Worm (Caenorhabditis elegans) whole organism, L3 larva: ENCODE data around the gene C17F4.3.

Experiments
- ama-1 ChIP-seq: fragments of 150-350 bp; optimal IDR thresholded peaks from 2 replicates; lab custom pipeline; 2018
- fkh-10 ChIP-seq: sonication (generic microtip); optimal IDR thresholded peaks from 2 replicates; lab custom pipeline; 2017; ENCODE audit warnings: missing biosample characterization, missing genetic modification reagents, missing genetic modification characterization
- jun-1 ChIP-seq: fragments of 150-350 bp; optimal IDR thresholded peaks from 2 replicates; lab custom pipeline; 2014; ENCODE audit warnings: missing biosample characterization, missing genetic modification reagents, missing genetic modification characterization
- nhr-12 ChIP-seq: fragments of 150-350 bp; optimal IDR thresholded peaks from 2 replicates; lab custom pipeline; 2014; ENCODE audit warnings: missing biosample characterization, missing genetic modification characterization
- nhr-77 ChIP-seq: fragments of 150-350 bp; optimal IDR thresholded peaks from 2 replicates; lab custom pipeline; 2014; ENCODE audit warnings: missing biosample characterization, missing genetic modification characterization
- pqm-1 ChIP-seq: fragments of 150-350 bp; optimal IDR thresholded peaks from 2 replicates; lab custom pipeline; 2017; ENCODE audit warnings: missing biosample characterization, missing genetic modification characterization, inconsistent platforms
- unc-39 ChIP-seq: sonication (generic microtip); optimal IDR thresholded peaks from 4 replicates; lab custom pipeline; 2017; ENCODE audit warnings: missing biosample characterization, missing genetic modification characterization

DNA sequence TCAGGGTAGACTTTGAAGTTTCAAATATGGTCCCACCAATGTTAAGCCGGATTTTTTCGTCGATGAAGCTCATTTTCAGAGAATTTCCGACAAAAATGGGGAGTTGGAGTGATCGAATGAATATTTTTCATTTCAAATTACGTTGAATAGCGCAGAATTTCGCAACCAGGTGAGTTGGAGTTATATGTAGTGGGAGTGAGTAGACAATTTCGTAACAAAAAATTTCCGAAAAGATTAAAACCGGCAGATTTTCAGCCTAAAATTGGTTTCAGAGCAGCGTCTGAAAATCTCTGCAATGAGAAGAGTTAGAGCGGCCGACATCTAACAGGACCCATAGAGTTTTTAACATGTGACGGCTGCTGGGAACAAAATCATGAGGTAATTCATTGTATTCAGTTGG is 31.6 kb upstream of the C17F4.3 start, which contains the start of gene sdz-35:
- TF ChIP-seq fkh-10 (no peak), nhr-12 (no peak), jun-1 (tag; lab: Kevin White, UChicago) (no peak), ama-1 (lab: Kevin White, UChicago) (no peak), nhr-77 (tag; lab: Kevin White, UChicago) (no peak), pqm-1 (no peak), unc-39 (no peak)
